Fruit fly (Drosophila melanogaster): ENCODE measurements around the gene CG17129.
A peak's percentile ranks its signal among the peaks of the same experiment; 100 is the strongest.

Gene CG17129

dm6 chr3L:699368-700150 is 19.4 kb upstream of the CG17129 start (continued):
- TF ChIP-seq lov (optimal IDR thresholded peaks at IDR 0.05) (no peak), lov (GFP tag; IDR thresholded peaks at IDR 0.05) (0 out of 3 replicates have a peak, but pooled peaks have one; percentile 49), CG31441 (GFP tag; IDR thresholded peaks at IDR 0.05) (0 out of 2 replicates have a peak, but pooled peaks have one; percentile 45), Camta (GFP tag; optimal IDR thresholded peaks at IDR 0.05) (peak; percentile 8), PHDP (tag; optimal IDR thresholded peaks at IDR 0.05) (peak; percentile 30), CG9437 (GFP tag; optimal IDR thresholded peaks at IDR 0.05) (peak; percentile 24), CG9215 (GFP tag; IDR thresholded peaks at IDR 0.05) (peak; percentile 28; the same call in 1 of the 2 replicates), ssp (GFP tag; IDR thresholded peaks at IDR 0.05) (0 out of 2 replicates have a peak, but pooled peaks have one; percentile 4), CG3163 (GFP tag; optimal IDR thresholded peaks at IDR 0.05) (no peak), CG10979 (tag; optimal IDR thresholded peaks at IDR 0.05) (peak; percentile 25), CG12659 (GFP tag; optimal IDR thresholded peaks at IDR 0.05) (peak; percentile 50), CG2678 (tag; optimal IDR thresholded peaks at IDR 0.05) (peak; percentile 62), Bdp1 (GFP tag; optimal IDR thresholded peaks at IDR 0.05) (peak; percentile 1), Sry-β (GFP tag; optimal IDR thresholded peaks at IDR 0.05) (peak; percentile 99), gcm (GFP tag; optimal IDR thresholded peaks at IDR 0.05) (no peak), sd (tag; optimal IDR thresholded peaks at IDR 0.05) (peak; percentile 63), grau (tag; optimal IDR thresholded peaks at IDR 0.05) (peak; percentile 66), Dad (GFP tag; optimal IDR thresholded peaks at IDR 0.05) (peak; percentile 2), dan (GFP tag; IDR thresholded peaks at IDR 0.05) (no peak), CG11560 (tag; IDR thresholded peaks at IDR 0.05) (no peak), onecut (GFP tag; IDR thresholded peaks at IDR 0.05) (no peak), stc (GFP tag; IDR thresholded peaks at IDR 0.05) (peak; percentile 28; the same call in 1 of the 2 replicates), Bgb (GFP tag; IDR thresholded peaks at IDR 0.05; ENCODE audit: partially characterized antibody) (peak; percentile 20; the same call in 1 of the 2 replicates), CG12942 (GFP tag; optimal IDR thresholded peaks at IDR 0.05) (no peak), ham (GFP tag; IDR thresholded peaks at IDR 0.05) (no peak), H15 (GFP tag; IDR thresholded peaks at IDR 0.05) (no peak), CG7786 (GFP tag; optimal IDR thresholded peaks at IDR 0.05) (peak; percentile 35), CG7357 (GFP tag; IDR thresholded peaks at IDR 0.05) (no peak), HLH3B (GFP tag; IDR thresholded peaks at IDR 0.05) (no peak), CG15011 (GFP tag; optimal IDR thresholded peaks at IDR 0.05) (peak; percentile 39), slou (GFP tag; optimal IDR thresholded peaks at IDR 0.05) (no peak), chinmo (GFP tag; IDR thresholded peaks at IDR 0.05; ENCODE audit: partially characterized antibody) (peak; percentile 65; the same call in 2 of the 4 replicates), CG15479 (GFP tag; optimal IDR thresholded peaks at IDR 0.05) (peak; percentile 97), Hand (GFP tag; optimal IDR thresholded peaks at IDR 0.05) (peak; percentile 3), CG8290 (GFP tag; optimal IDR thresholded peaks at IDR 0.05) (peak; percentile 100), CG8290 (tag; optimal IDR thresholded peaks at IDR 0.05) (peak; percentile 69 to 88), al (GFP tag; IDR thresholded peaks at IDR 0.05) (no peak), sug (tag; optimal IDR thresholded peaks at IDR 0.05) (peak; percentile 54), Abd-B (GFP tag; optimal IDR thresholded peaks at IDR 0.05) (peak; percentile 43), CG1602 (GFP tag; optimal IDR thresholded peaks at IDR 0.05) (peak; percentile 63), ttk (GFP tag; IDR thresholded peaks at IDR 0.05) (peak; percentile 36; the same call in 1 of the 2 replicates), scrt (GFP tag; optimal IDR thresholded peaks at IDR 0.05) (peak; percentile 61), Mad (GFP tag; optimal IDR thresholded peaks at IDR 0.05) (peak; percentile 38), Med (GFP tag) (peak; percentile 81), Hsf (GFP tag; optimal IDR thresholded peaks at IDR 0.05) (peak; percentile 55), CG3726 (GFP tag; IDR thresholded peaks at IDR 0.05) (no peak), CG11093 (GFP tag; IDR thresholded peaks at IDR 0.05) (no peak), az2 (GFP tag; optimal IDR thresholded peaks at IDR 0.05) (peak; percentile 54), jigr1 (GFP tag; IDR thresholded peaks at IDR 0.05) (no peak), CG42726 (GFP tag; IDR thresholded peaks at IDR 0.05; ENCODE audit: partially characterized antibody) (no peak)
